Worm (Caenorhabditis elegans) whole organism, L4/young adult: ENCODE data around the gene F17C11.22.

Experiments
- W03F9.2 ChIP-seq: fragments of 150-350 bp; optimal IDR thresholded peaks from 2 replicates; lab custom pipeline; 2014; ENCODE audit warnings: missing biosample characterization, missing genetic modification characterization
- dao-5 ChIP-seq: sonication (generic microtip); optimal IDR thresholded peaks from 2 replicates; lab custom pipeline; 2016; ENCODE audit warnings: missing genotype, missing genetic modification characterization, moderate library complexity, missing compliant biosample characterization
- him-1 ChIP-seq: sonication (generic microtip); optimal IDR thresholded peaks from 2 replicates; lab custom pipeline; 2016; ENCODE audit warnings: missing genotype, missing genetic modification reagents, missing genetic modification characterization, missing compliant biosample characterization

F17C11.22 gene

DNA sequence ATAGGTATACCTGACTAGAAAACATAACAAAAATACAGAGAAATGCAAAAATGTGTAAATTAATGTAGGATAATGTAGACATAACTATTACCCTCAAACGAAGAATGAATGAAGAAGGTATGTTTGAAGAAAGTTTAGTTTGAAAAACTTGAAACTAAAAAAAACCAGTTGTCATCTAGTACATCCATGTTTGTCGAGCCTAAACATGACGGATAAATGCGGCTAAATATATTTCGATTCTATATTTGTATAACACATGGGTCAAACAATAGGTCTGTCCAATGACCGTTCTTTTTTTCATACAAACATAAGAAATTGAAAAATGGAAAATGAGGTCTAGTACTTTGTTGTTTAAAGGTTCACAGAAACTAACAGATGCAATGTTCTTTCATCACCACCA is at the start of gene F17C11.22:
F17C11.22 (minus strand) TSS at position 101 of the 400 bp plus-strand sequence.
- no peak for TF ChIP-seq him-1 (tag; lab: Kevin White, UChicago)
- no peak for TF ChIP-seq W03F9.2

- TF ChIP-seq dao-5 = no peak
- no peak for TF ChIP-seq W03F9.2
- no peak for TF ChIP-seq him-1 (tag; lab: Kevin White, UChicago)
These were observed 47.0 kb upstream of the F17C11.22 start for ce11 chrV:11016846-11017553.

- no peak for TF ChIP-seq W03F9.2
- no peak for TF ChIP-seq dao-5
- no peak for TF ChIP-seq him-1 (tag; lab: Kevin White, UChicago)
These were observed 44.8 kb upstream of the F17C11.22 start for ce11 chrV:11014758-11015157.

- TF ChIP-seq dao-5 (no peak), him-1 (tag; lab: Kevin White, UChicago) (no peak), W03F9.2 (no peak)
These were observed 43.2 kb upstream of the F17C11.22 start for ce11 chrV:11013179-11013578.

- no peak for TF ChIP-seq him-1 (tag; lab: Kevin White, UChicago)
- TF ChIP-seq dao-5 = no peak
- no peak for TF ChIP-seq W03F9.2
These were observed 42.4 kb upstream of the F17C11.22 start, which contains the start of gene C13G3.1 for ce11 chrV:11012419-11012818. Gene C13G3.1 (minus strand): TSS chrV:11012465.

DNA sequence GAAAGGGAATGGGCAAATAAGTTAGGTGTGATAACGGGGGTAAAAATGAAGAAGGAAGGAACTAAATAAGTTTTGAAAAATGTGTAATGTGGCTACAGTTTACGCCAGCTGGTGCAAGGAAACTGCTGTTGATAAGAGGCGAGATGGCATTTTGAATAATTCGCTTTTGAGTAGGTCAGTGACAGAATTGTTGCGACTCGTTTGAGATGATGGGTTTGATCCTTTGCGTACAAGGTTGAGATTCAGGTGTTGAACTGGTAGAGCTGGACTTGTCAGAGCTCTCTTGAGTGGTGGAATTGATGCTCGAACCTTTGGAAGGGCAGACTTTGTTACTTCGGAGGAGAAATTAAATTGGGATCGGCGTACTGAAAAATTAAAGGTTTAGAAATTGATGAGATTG is 41.8 kb upstream of the F17C11.22 start:
- TF ChIP-seq dao-5 = no peak
- TF ChIP-seq W03F9.2 = no peak
- no peak for TF ChIP-seq him-1 (tag; lab: Kevin White, UChicago)

DNA sequence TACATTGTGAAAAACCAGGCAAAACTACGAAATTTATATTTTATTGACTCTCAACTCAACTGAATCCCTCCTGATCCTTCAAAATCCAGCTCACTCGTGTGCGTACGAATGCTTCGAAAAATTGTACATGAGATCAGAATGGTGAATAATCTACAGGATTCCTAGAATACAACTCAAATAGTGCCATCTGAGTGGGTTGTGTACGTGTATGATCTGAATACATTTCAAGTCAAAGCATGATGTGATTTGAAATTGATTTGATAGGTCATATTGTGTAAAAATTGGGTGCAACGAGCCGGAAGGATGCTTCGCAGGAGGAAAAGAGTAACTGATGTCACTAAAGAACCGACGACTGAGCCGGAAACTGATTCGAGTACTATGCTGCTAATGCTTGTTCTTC is 40.8 kb upstream of the F17C11.22 start:
- TF ChIP-seq dao-5 (no peak), him-1 (tag; lab: Kevin White, UChicago) (no peak), W03F9.2 (no peak)

- TF ChIP-seq him-1 (tag; lab: Kevin White, UChicago) (no peak), W03F9.2 (no peak), dao-5 (no peak)
These were observed 39.2 kb upstream of the F17C11.22 start for ce11 chrV:11009124-11009524.

DNA sequence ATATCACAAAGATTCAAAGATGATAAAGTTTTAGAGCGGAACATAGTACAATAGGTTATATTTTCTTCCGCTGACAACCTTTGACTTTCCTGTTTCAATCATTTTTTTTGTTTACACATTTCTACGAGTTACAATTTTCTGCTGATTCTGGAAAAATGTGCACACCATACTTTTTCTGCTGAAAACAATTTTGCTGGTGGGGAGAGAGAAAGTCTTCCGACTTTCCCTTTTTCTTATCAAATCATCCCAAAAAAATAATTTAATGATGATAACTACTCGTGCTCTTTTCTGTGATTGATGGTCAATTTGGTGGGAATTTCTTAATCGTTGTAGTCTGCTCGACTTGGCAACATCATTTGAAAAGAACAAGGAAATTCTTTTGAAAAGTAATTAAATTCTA is 37.7 kb upstream of the F17C11.22 start:
- TF ChIP-seq W03F9.2 (no peak), dao-5 (no peak), him-1 (tag; lab: Kevin White, UChicago) (no peak)

DNA sequence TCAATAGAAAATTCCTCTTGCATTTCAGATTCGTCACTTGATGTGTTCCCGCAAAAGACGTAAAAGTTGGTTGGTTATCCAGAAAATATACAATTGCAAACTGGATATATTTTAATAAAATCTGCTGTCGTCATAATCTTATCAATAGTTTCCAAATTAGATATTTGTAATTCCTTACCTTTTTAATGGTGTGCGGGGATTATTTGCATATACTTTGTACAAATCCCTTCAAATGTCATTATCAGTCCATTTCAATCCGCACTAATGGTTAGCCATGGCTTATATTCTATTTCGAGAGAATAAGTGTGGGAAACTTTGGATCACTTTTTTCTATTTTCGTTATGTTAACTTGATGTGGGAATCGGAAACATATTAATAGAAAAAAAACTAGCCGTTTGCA is 34.1 kb upstream of the F17C11.22 start:
- TF ChIP-seq him-1 (tag; lab: Kevin White, UChicago) (no peak), W03F9.2 (no peak), dao-5 (no peak)

DNA sequence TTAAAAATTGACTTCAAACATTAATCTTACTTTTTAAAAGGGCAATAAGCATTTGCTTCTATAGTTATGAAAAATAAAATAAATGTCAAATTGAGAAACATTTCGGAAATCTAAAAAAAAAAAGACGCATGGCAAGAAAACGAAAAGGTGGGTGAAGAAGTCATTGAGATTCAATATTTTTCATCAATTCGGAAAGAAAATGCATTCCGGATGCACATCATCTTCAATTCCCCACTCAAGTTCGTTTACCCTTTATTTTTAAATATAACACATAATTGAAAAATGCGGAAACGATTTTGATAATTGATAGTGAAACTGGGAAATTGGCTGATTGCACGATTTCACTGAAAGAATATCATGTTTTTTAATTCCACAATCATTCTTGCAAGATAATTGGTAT is 32.5 kb upstream of the F17C11.22 start, which contains the start of gene F53B7.4:
F53B7.4 (minus strand) TSS at position 101 of the 400 bp plus-strand sequence.
- TF ChIP-seq W03F9.2 (no peak), dao-5 (no peak)

ce11 chrV:11000650-11001049 is 30.7 kb upstream of the F17C11.22 start, which contains the start of gene isy-1:
Gene isy-1 (minus strand): TSS chrV:11000699.
- TF ChIP-seq dao-5 (no peak), W03F9.2 (peak; percentile 59)

- TF ChIP-seq him-1 (tag; lab: Kevin White, UChicago) (no peak), W03F9.2 (no peak), dao-5 (no peak)
These were observed 28.8 kb upstream of the F17C11.22 start, which contains the start of gene F53B7.7 for ce11 chrV:10998797-10999196. Gene F53B7.7 (plus strand): TSS chrV:10999097.

DNA sequence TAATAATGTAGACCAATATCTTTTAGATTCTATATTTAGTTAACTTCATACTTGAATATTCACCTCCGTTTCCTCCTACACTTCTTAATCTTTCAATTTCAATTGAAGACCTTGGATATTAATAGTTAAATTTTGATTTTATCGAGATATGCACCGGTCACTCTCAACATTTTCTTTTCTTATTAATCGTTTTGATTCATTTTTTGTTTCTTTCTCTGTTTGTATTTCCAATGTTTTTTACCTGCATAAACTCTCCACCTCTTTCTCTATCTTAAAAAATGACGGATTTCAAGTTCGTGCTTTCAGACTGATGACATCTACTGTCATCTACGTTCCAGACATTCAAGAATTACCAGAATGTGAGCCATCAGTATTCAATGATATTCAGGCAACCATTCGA is 21.8 kb upstream of the F17C11.22 start, which contains the start of gene frpr-9:
frpr-9 (plus strand) TSS at position 301 of the 400 bp plus-strand sequence.
- TF ChIP-seq dao-5 = no peak
- TF ChIP-seq him-1 (tag; lab: Kevin White, UChicago) = no peak
- TF ChIP-seq W03F9.2 = no peak

DNA sequence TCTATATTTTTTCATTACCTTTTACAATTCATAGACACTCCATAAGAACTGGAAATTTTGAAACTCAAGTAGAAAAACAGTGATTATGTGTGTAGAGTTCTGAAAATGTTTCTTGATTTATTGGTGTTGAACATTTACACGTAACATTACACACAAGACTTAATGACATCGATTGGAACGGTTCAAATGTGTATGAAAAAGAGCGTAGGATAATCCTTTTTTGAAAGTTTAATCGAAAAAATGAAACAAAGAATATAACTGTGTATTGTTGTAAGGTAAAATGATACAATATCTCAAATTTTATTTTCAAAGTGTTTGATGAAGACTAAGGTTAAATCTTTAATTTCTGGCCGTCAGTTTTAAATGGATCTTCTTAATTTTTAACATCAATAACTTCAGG is 11.1 kb upstream of the F17C11.22 start, which contains the start of gene fig-1:
fig-1 (minus strand) TSS at position 101 of the 400 bp plus-strand sequence.
- TF ChIP-seq W03F9.2 = no peak
- TF ChIP-seq him-1 (tag; lab: Kevin White, UChicago) = no peak
- TF ChIP-seq dao-5 = no peak

- TF ChIP-seq him-1 (tag; lab: Kevin White, UChicago) (no peak), dao-5 (no peak), W03F9.2 (no peak)
These were observed 5.1 kb upstream of the F17C11.22 start for ce11 chrV:10975091-10975490.
